Worm (Caenorhabditis elegans) whole organism, young adult: Measurements from ENCODE around the gene mct-5.

Experiments
- ama-1 ChIP-seq, 3 experiments: fragments of 150-350 bp in 1 of 3; sonication (generic microtip) in 2 of 3; optimal IDR thresholded peaks; 2 replicates each; lab custom pipeline; 2014 to 2018; ENCODE audit warnings: missing biosample characterization in 2 of 3, missing genetic modification characterization in 2 of 3, missing genetic modification reagents in 2 of 3
- mel-28 ChIP-seq: sonication (generic microtip); optimal IDR thresholded peaks from 2 replicates; lab custom pipeline; 2016; ENCODE audit warnings: borderline replicate concordance, mild to moderate bottlenecking, missing genetic modification characterization, missing compliant biosample characterization

ce11 chrII:7073537-7073913, 24.9 kb downstream of the mct-5 start, which contains the start of gene kat-1:
- TF ChIP-seq ama-1 (optimal IDR thresholded peaks at IDR 0.05; lab: Kevin White, UChicago) (no peak), ama-1 (GFP tag; optimal IDR thresholded peaks at IDR 0.05; lab: Kevin White, UChicago) (no peak), mel-28 (tag; lab: Kevin White, UChicago) (no peak)
